Fruit fly (Drosophila melanogaster) whole organism, embryonic: ENCODE results near the gene Lasp.
A peak's percentile ranks its signal among the peaks of the same experiment; 100 is the strongest.

Source experiments
- Aef1 ChIP-seq: fragments of 200-800 bp; sonication (Bioruptor generic); IDR thresholded peaks from 3 replicates; pipeline ENCODE4 v1.3.6; 2022; ENCODE audit warnings: missing biosample characterization, missing genetic modification characterization
- Awh ChIP-seq: fragments of 200-800 bp; sonication (Bioruptor generic); IDR thresholded peaks from 2 replicates; pipeline ENCODE4, ENCODE4 v1.3.6; 2022; ENCODE audit warnings: missing biosample characterization, missing genetic modification characterization
- BEAF-32 ChIP-seq: fragments of 200-800 bp; sonication (Bioruptor generic); optimal IDR thresholded peaks from 3 replicates; lab custom pipeline; 2017; ENCODE audit warnings: missing biosample characterization, missing genetic modification characterization, mild to moderate bottlenecking, moderate library complexity, missing genetic modification reagents
- CG11723 ChIP-seq: fragments of 200-800 bp; sonication (Bioruptor generic); optimal IDR thresholded peaks from 2 replicates; lab custom pipeline; 2017; ENCODE audit warnings: missing biosample characterization, mild to moderate bottlenecking, missing genetic modification characterization
- CG13624 ChIP-seq: fragments of 200-800 bp; sonication (Bioruptor generic); optimal IDR thresholded peaks from 2 replicates; lab custom pipeline; 2016; ENCODE audit warnings: missing biosample characterization, missing genetic modification characterization
- CG14050 ChIP-seq: fragments of 200-800 bp; sonication (Bioruptor generic); IDR thresholded peaks from 3 replicates; pipeline ENCODE4 v1.3.6; 2022; ENCODE audit warnings: missing biosample characterization, missing genetic modification characterization
- CG14441 ChIP-seq: fragments of 200-800 bp; sonication (Bioruptor generic); IDR thresholded peaks from 2 replicates; pipeline ENCODE4 v1.3.6; 2022; ENCODE audit warnings: missing biosample characterization, missing genetic modification characterization
- CG15011 ChIP-seq: fragments of 200-800 bp; sonication (Bioruptor generic); optimal IDR thresholded peaks from 3 replicates; lab custom pipeline; 2018; ENCODE audit warnings: missing biosample characterization, mild to moderate bottlenecking, missing genetic modification characterization
- CG16813 ChIP-seq: fragments of 200-800 bp; sonication (Bioruptor generic); IDR thresholded peaks from 3 replicates; pipeline ENCODE4 v1.3.6; 2022; ENCODE audit warnings: missing biosample characterization, missing genetic modification characterization; ENCODE audit not compliant: partially characterized antibody
- CG18599 ChIP-seq: fragments of 200-800 bp; sonication (Bioruptor generic); optimal IDR thresholded peaks from 3 replicates; lab custom pipeline; 2017; ENCODE audit warnings: missing biosample characterization, missing genetic modification characterization, mild to moderate bottlenecking, moderate library complexity, missing genetic modification reagents
- CG2678 ChIP-seq: fragments of 200-800 bp; sonication (Bioruptor generic); optimal IDR thresholded peaks from 3 replicates; lab custom pipeline; 2019; ENCODE audit warnings: missing biosample characterization, mild to moderate bottlenecking, missing genetic modification characterization, moderate library complexity
- CG2889 ChIP-seq: fragments of 200-800 bp; sonication (Bioruptor generic); IDR thresholded peaks from 3 replicates; pipeline ENCODE4 v1.3.6; 2022; ENCODE audit warnings: missing biosample characterization, missing genetic modification characterization
- CG6689 ChIP-seq: fragments of 200-800 bp; sonication (Bioruptor generic); IDR thresholded peaks from 2 replicates; pipeline ENCODE4 v1.3.6; 2022; ENCODE audit warnings: missing biosample characterization, missing genetic modification characterization
- CG6813 ChIP-seq: fragments of 200-800 bp; sonication (Bioruptor generic); optimal IDR thresholded peaks from 2 replicates; lab custom pipeline; 2017; ENCODE audit warnings: missing biosample characterization, missing genetic modification characterization, mild to moderate bottlenecking, moderate library complexity, missing genetic modification reagents
- CG7963 ChIP-seq: fragments of 200-800 bp; sonication (Bioruptor generic); IDR thresholded peaks from 3 replicates; pipeline ENCODE4 v1.3.6; 2022; ENCODE audit warnings: missing biosample characterization, missing genetic modification characterization; ENCODE audit not compliant: partially characterized antibody
- CG9215 ChIP-seq: fragments of 200-800 bp; sonication (Bioruptor generic); IDR thresholded peaks from 2 replicates; pipeline ENCODE4 v1.3.6; 2022; ENCODE audit warnings: missing biosample characterization, missing genetic modification characterization
- Dfd ChIP-seq, 2 experiments: fragments of >200 bp; optimal IDR thresholded peaks; 2 replicates each; lab custom pipeline; 2017; ENCODE audit warnings: missing biosample characterization in 2 of 2, missing genetic modification characterization in 2 of 2
- Dll ChIP-seq: fragments of 200-800 bp; sonication (Bioruptor generic); IDR thresholded peaks from 4 replicates; pipeline ENCODE4 v1.3.6; 2022; ENCODE audit warnings: missing biosample characterization, missing genetic modification characterization; ENCODE audit not compliant: partially characterized antibody
- E2f1 ChIP-seq: fragments of 200-800 bp; sonication (Bioruptor generic); IDR thresholded peaks from 2 replicates; pipeline ENCODE4 v1.3.6; 2022; ENCODE audit warnings: missing biosample characterization, missing genetic modification characterization
- HHEX ChIP-seq: fragments of 200-800 bp; sonication (Bioruptor generic); optimal IDR thresholded peaks from 3 replicates; lab custom pipeline; 2017; ENCODE audit warnings: missing biosample characterization, mild to moderate bottlenecking, missing genetic modification characterization, missing genetic modification reagents
- Hand ChIP-seq: fragments of 200-800 bp; sonication (Bioruptor generic); optimal IDR thresholded peaks from 2 replicates; lab custom pipeline; 2017; ENCODE audit warnings: mild to moderate bottlenecking, missing biosample characterization, missing genetic modification reagents, missing genetic modification characterization
- Hr51 ChIP-seq, 2 experiments: fragments of 200-800 bp; sonication (Bioruptor generic); optimal IDR thresholded peaks; 2 replicates in 1 of 2; 3 replicates in 1 of 2; lab custom pipeline; 2016 to 2018; ENCODE audit warnings: missing biosample characterization in 2 of 2, missing genetic modification characterization in 2 of 2, mild to moderate bottlenecking in 1 of 2, moderate library complexity in 1 of 2
- Hsf ChIP-seq: fragments of 200-800 bp; sonication (Bioruptor generic); optimal IDR thresholded peaks from 3 replicates; lab custom pipeline; 2016; ENCODE audit warnings: missing biosample characterization, missing genetic modification characterization
- Lim3 ChIP-seq: fragments of 200-800 bp; sonication (Bioruptor generic); IDR thresholded peaks from 2 replicates; pipeline ENCODE4 v1.3.6; 2022; ENCODE audit warnings: missing biosample characterization, missing genetic modification characterization
- Optix ChIP-seq: fragments of 200-800 bp; sonication (Bioruptor generic); IDR thresholded peaks from 3 replicates; pipeline ENCODE4 v1.3.6; 2022; ENCODE audit warnings: missing biosample characterization, missing genetic modification characterization
- Ravus ChIP-seq: fragments of 200-800 bp; sonication (Bioruptor generic); IDR thresholded peaks from 2 replicates; pipeline ENCODE4 v1.3.6; 2022; ENCODE audit warnings: missing biosample characterization, missing genetic modification characterization
- Spps ChIP-seq: fragments of 200-800 bp; sonication (Bioruptor generic); optimal IDR thresholded peaks from 2 replicates; lab custom pipeline; 2018; ENCODE audit warnings: missing biosample characterization, mild to moderate bottlenecking, missing genetic modification characterization
- Sry-δ ChIP-seq: fragments of 200-800 bp; sonication (Bioruptor generic); optimal IDR thresholded peaks from 2 replicates; lab custom pipeline; 2016; ENCODE audit warnings: missing biosample characterization, missing genetic modification characterization
- ase ChIP-seq: fragments of 200-800 bp; sonication (Bioruptor generic); IDR thresholded peaks from 3 replicates; pipeline ENCODE4 v1.3.6; 2022; ENCODE audit warnings: missing biosample characterization, missing genetic modification characterization
- br ChIP-seq: fragments of >200 bp; optimal IDR thresholded peaks from 2 replicates; lab custom pipeline; 2017
- cg ChIP-seq: fragments of 200-800 bp; sonication (Bioruptor generic); optimal IDR thresholded peaks from 3 replicates; lab custom pipeline; 2019; ENCODE audit warnings: missing biosample characterization, mild to moderate bottlenecking, missing genetic modification characterization, moderate library complexity
- dysf ChIP-seq: fragments of 200-800 bp; sonication (Bioruptor generic); IDR thresholded peaks from 3 replicates; pipeline ENCODE4 v1.3.6; 2022; ENCODE audit warnings: missing biosample characterization, missing genetic modification characterization
- eyg ChIP-seq: fragments of 200-800 bp; sonication (Bioruptor generic); optimal IDR thresholded peaks from 3 replicates; lab custom pipeline; 2016; ENCODE audit warnings: missing biosample characterization, missing genetic modification characterization
- fd3F ChIP-seq: fragments of 200-800 bp; sonication (Bioruptor generic); optimal IDR thresholded peaks from 2 replicates; lab custom pipeline; 2018; ENCODE audit warnings: missing biosample characterization, mild to moderate bottlenecking, missing genetic modification characterization, moderate library complexity
- fru ChIP-seq: fragments of >200 bp; optimal IDR thresholded peaks from 2 replicates; lab custom pipeline; 2017
- grau ChIP-seq: fragments of 200-800 bp; optimal IDR thresholded peaks from 3 replicates; lab custom pipeline; 2019; ENCODE audit warnings: missing biosample characterization, mild to moderate bottlenecking, missing genetic modification characterization, moderate library complexity
- ham ChIP-seq: fragments of 200-800 bp; sonication (Bioruptor generic); IDR thresholded peaks from 2 replicates; pipeline ENCODE4 v1.3.6; 2022; ENCODE audit warnings: missing biosample characterization, missing genetic modification characterization
- kah ChIP-seq: fragments of 200-800 bp; sonication (Bioruptor generic); optimal IDR thresholded peaks from 2 replicates; lab custom pipeline; 2018; ENCODE audit warnings: missing biosample characterization, mild to moderate bottlenecking, missing genetic modification characterization
- lbe ChIP-seq: fragments of 200-800 bp; sonication (Bioruptor generic); optimal IDR thresholded peaks from 2 replicates; lab custom pipeline; 2016; ENCODE audit warnings: missing biosample characterization, mild to moderate bottlenecking, missing genetic modification characterization
- lov ChIP-seq, 2 experiments: fragments of 200-800 bp in 1 of 2; fragments of >200 bp in 1 of 2; sonication (Bioruptor generic) in 1 of 2; IDR thresholded peaks in 1 of 2; optimal IDR thresholded peaks in 1 of 2; 2 replicates in 1 of 2; 3 replicates in 1 of 2; pipeline versions ENCODE4 v1.3.6 to Lab custom; 2017 to 2022; ENCODE audit warnings: missing biosample characterization in 1 of 2, missing genetic modification characterization in 1 of 2
- mirr ChIP-seq: fragments of 200-800 bp; sonication (Bioruptor generic); optimal IDR thresholded peaks from 3 replicates; lab custom pipeline; 2018; ENCODE audit warnings: missing biosample characterization, mild to moderate bottlenecking, missing genetic modification characterization
- nmo ChIP-seq: fragments of 200-800 bp; sonication (Bioruptor generic); optimal IDR thresholded peaks from 2 replicates; lab custom pipeline; 2018; ENCODE audit warnings: missing biosample characterization, mild to moderate bottlenecking, missing genetic modification characterization, moderate library complexity
- pho ChIP-seq: fragments of 200-800 bp; sonication (Bioruptor generic); optimal IDR thresholded peaks from 2 replicates; lab custom pipeline; 2016; ENCODE audit warnings: missing biosample characterization, missing genetic modification characterization
- ranshi ChIP-seq: fragments of 200-800 bp; sonication (Bioruptor generic); IDR thresholded peaks from 2 replicates; pipeline ENCODE4 v1.3.6; 2022; ENCODE audit warnings: missing biosample characterization, missing genetic modification characterization
- rib ChIP-seq: fragments of 200-800 bp; sonication (Bioruptor generic); IDR thresholded peaks from 2 replicates; pipeline ENCODE4 v1.3.6; 2022; ENCODE audit warnings: missing biosample characterization, missing genetic modification characterization
- sisA ChIP-seq: fragments of 200-800 bp; sonication (Bioruptor generic); IDR thresholded peaks from 2 replicates; pipeline ENCODE4 v1.3.6; 2022; ENCODE audit warnings: missing biosample characterization, missing genetic modification characterization
- ssp ChIP-seq: fragments of 200-800 bp; sonication (Bioruptor generic); IDR thresholded peaks from 2 replicates; pipeline ENCODE4 v1.3.6; 2022; ENCODE audit warnings: missing biosample characterization, missing genetic modification characterization
- unc-4 ChIP-seq: fragments of 200-800 bp; sonication (Bioruptor generic); IDR thresholded peaks from 2 replicates; pipeline ENCODE4 v1.3.6; 2022; ENCODE audit warnings: missing biosample characterization, missing genetic modification characterization; ENCODE audit not compliant: partially characterized antibody
- vfl ChIP-seq: fragments of 200-800 bp; sonication (Bioruptor generic); optimal IDR thresholded peaks from 2 replicates; lab custom pipeline; 2016; ENCODE audit warnings: missing biosample characterization, missing genetic modification characterization
- vvl ChIP-seq: fragments of 200-800 bp; sonication (Bioruptor generic); IDR thresholded peaks from 2 replicates; pipeline ENCODE4 v1.3.6; 2022; ENCODE audit warnings: missing biosample characterization, missing genetic modification characterization

The Lasp gene

dm6 chr3L:16657014-16657413 lies 54.5 kb downstream of the Lasp start (continued):
- no peak for TF ChIP-seq BEAF-32 (GFP tag; lab: Kevin White, UChicago)
- no peak for TF ChIP-seq Dfd (GFP tag; optimal IDR thresholded peaks at IDR 0.05; lab: Kevin White, UChicago)
- no peak for TF ChIP-seq unc-4
- peak; percentile 25 for TF ChIP-seq HHEX
- peak; percentile 12 for TF ChIP-seq nmo (GFP tag; lab: Kevin White, UChicago)
- peak; percentile 73 for TF ChIP-seq CG2678
- 0 out of 2 replicates have a peak, but pooled peaks have one; percentile 27 for TF ChIP-seq ranshi (GFP tag; lab: Robert Waterston, UW)
- peak; percentile 28 for TF ChIP-seq CG15011 (GFP tag; lab: Kevin White, UChicago)

- TF ChIP-seq Sry-δ (no peak), kah (GFP tag; lab: Kevin White, UChicago) (no peak), grau (tag; lab: Kevin White, UChicago) (no peak), fd3F (no peak), br (no peak), Ravus (GFP tag; lab: Robert Waterston, UW) (no peak), lbe (GFP tag; lab: Kevin White, UChicago) (no peak), CG11723 (GFP tag; lab: Kevin White, UChicago) (no peak), CG2889 (GFP tag; lab: Robert Waterston, UW) (no peak), ham (GFP tag; lab: Robert Waterston, UW) (peak; percentile 48; the same call in 1 of the 2 replicates), sisA (no peak), E2f1 (GFP tag; lab: Robert Waterston, UW) (no peak), lov (optimal IDR thresholded peaks at IDR 0.05; lab: Kevin White, UChicago) (no peak), lov (GFP tag; IDR thresholded peaks at IDR 0.05; lab: Robert Waterston, UW) (0 out of 3 replicates have a peak, but pooled peaks have one; percentile 11), Aef1 (GFP tag; lab: Robert Waterston, UW) (no peak), Lim3 (GFP tag; lab: Robert Waterston, UW) (0 out of 2 replicates have a peak, but pooled peaks have one; percentile 8), CG9215 (GFP tag; lab: Robert Waterston, UW) (no peak), CG6689 (GFP tag; lab: Robert Waterston, UW) (no peak), rib (GFP tag; lab: Robert Waterston, UW) (0 out of 2 replicates have a peak, but pooled peaks have one; percentile 15), ssp (0 out of 2 replicates have a peak, but pooled peaks have one; percentile 12), Spps (tag; lab: Kevin White, UChicago) (no peak), CG7963 (GFP tag; lab: Robert Waterston, UW) (no peak), eyg (no peak), CG14441 (no peak; the same call in 1 of the 2 replicates), CG14050 (no peak), Hr51 (GFP tag; optimal IDR thresholded peaks at IDR 0.05; lab: Kevin White, UChicago) (no peak), Optix (GFP tag; lab: Robert Waterston, UW) (0 out of 3 replicates have a peak, but pooled peaks have one; percentile 8), CG6813 (no peak), dysf (GFP tag; lab: Robert Waterston, UW) (no peak), fru (lab: Kevin White, UChicago) (no peak), mirr (GFP tag; lab: Kevin White, UChicago) (no peak), CG16813 (GFP tag; lab: Robert Waterston, UW) (no peak), vfl (GFP tag; lab: Kevin White, UChicago) (no peak), Awh (GFP tag; lab: Robert Waterston, UW) (no peak), CG13624 (no peak), ase (GFP tag; lab: Robert Waterston, UW) (peak; percentile 23; the same call in 1 of the 3 replicates), Dfd (GFP tag; optimal IDR thresholded peaks at IDR 0.05; lab: Kevin White, UChicago) (no peak), vvl (no peak), Hsf (GFP tag; lab: Kevin White, UChicago) (no peak), pho (GFP tag; lab: Kevin White, UChicago) (no peak), cg (GFP tag; lab: Kevin White, UChicago) (no peak), Hand (GFP tag; lab: Kevin White, UChicago) (no peak), Dll (no peak), CG18599 (GFP tag; lab: Kevin White, UChicago) (no peak)
Observed at dm6 chr3L:16653679-16654078, 57.8 kb downstream of the Lasp start.
